Worm (Caenorhabditis elegans) whole organism, L1 larva: ENCODE measurements around the gene C56G2.4.

Source experiments
- C04F5.9 ChIP-seq: sonication (generic microtip); optimal IDR thresholded peaks from 2 replicates; lab custom pipeline; 2016; ENCODE audit warnings: missing genetic modification characterization, missing compliant biosample characterization
- fkh-8 ChIP-seq: sonication (generic microtip); optimal IDR thresholded peaks from 2 replicates; lab custom pipeline; 2016; ENCODE audit warnings: mild to moderate bottlenecking, missing genetic modification characterization, missing compliant biosample characterization
- nhr-28 ChIP-seq: fragments of 150-350 bp; optimal IDR thresholded peaks from 2 replicates; lab custom pipeline; 2014; ENCODE audit warnings: missing biosample characterization, missing genetic modification characterization
- nhr-90 ChIP-seq: sonication (generic microtip); optimal IDR thresholded peaks from 2 replicates; lab custom pipeline; 2016; ENCODE audit warnings: mild to moderate bottlenecking, missing genetic modification characterization, missing compliant biosample characterization; ENCODE audit not compliant: poor library complexity
- pqm-1 ChIP-seq: sonication (generic microtip); optimal IDR thresholded peaks from 3 replicates; lab custom pipeline; 2017; ENCODE audit warnings: missing biosample characterization, missing genetic modification characterization
- skn-1 ChIP-seq: fragments of 150-350 bp; optimal IDR thresholded peaks from 2 replicates; lab custom pipeline; 2014; ENCODE audit warnings: missing biosample characterization, missing genetic modification characterization
- zag-1 ChIP-seq: fragments of 150-350 bp; optimal IDR thresholded peaks from 2 replicates; lab custom pipeline; 2014; ENCODE audit warnings: missing biosample characterization, missing genetic modification characterization
- ztf-4 ChIP-seq: fragments of 150-350 bp; optimal IDR thresholded peaks from 2 replicates; lab custom pipeline; 2014; ENCODE audit warnings: missing biosample characterization, missing genetic modification characterization

ce11 chrIII:6341878-6342453, 10.4 kb downstream of the C56G2.4 start, which contains the start of gene rpn-13:
- TF ChIP-seq nhr-90 (tag; lab: Kevin White, UChicago) (no peak), nhr-28 (no peak), fkh-8 (tag; lab: Kevin White, UChicago) (no peak), ztf-4 (tag; lab: Kevin White, UChicago) (no peak), skn-1 (tag; lab: Kevin White, UChicago) (peak; percentile 98), zag-1 (tag; lab: Kevin White, UChicago) (no peak), pqm-1 (tag; lab: Kevin White, UChicago) (no peak), C04F5.9 (tag; lab: Kevin White, UChicago) (no peak)
